Worm (Caenorhabditis elegans) whole organism, young adult: ENCODE measurements around the gene Y47D7A.15.

Experiments used
- B0019.2 ChIP-seq: fragments of 200-800 bp; sonication (Bioruptor generic); conservative IDR thresholded peaks from 2 replicates; pipeline ENCODE4 v1.3.6; 2022; ENCODE audit warnings: missing genetic modification reagents, missing genetic modification characterization, missing compliant biosample characterization
- B0336.3 ChIP-seq: fragments of 200-800 bp; sonication (Bioruptor generic); IDR thresholded peaks from 2 replicates; pipeline ENCODE4 v1.3.6; 2022; ENCODE audit warnings: missing genetic modification characterization, missing compliant biosample characterization
- C06A6.2 ChIP-seq: fragments of 200-800 bp; sonication (Bioruptor generic); conservative IDR thresholded peaks from 2 replicates; pipeline ENCODE4 v1.3.6; 2022; ENCODE audit warnings: missing genetic modification characterization, missing compliant biosample characterization
- F33H1.4 ChIP-seq: fragments of 200-800 bp; sonication (Bioruptor generic); IDR thresholded peaks from 2 replicates; pipeline ENCODE4 v1.3.6; 2022; ENCODE audit warnings: missing genetic modification reagents, missing genetic modification characterization, missing compliant biosample characterization
- F52B5.7 ChIP-seq: sonication (generic microtip); optimal IDR thresholded peaks from 2 replicates; lab custom pipeline; 2016; ENCODE audit warnings: mild to moderate bottlenecking, missing genetic modification characterization, missing compliant biosample characterization
- K12H6.12 ChIP-seq: fragments of 200-800 bp; sonication (Bioruptor generic); optimal IDR thresholded peaks from 2 replicates; lab custom pipeline; 2018; ENCODE audit warnings: mild to moderate bottlenecking, missing genetic modification characterization, missing compliant biosample characterization
- T07F8.4 ChIP-seq: sonication (generic microtip); optimal IDR thresholded peaks from 2 replicates; lab custom pipeline; 2016; ENCODE audit warnings: mild to moderate bottlenecking, missing genetic modification characterization, moderate library complexity, missing compliant biosample characterization
- ama-1 ChIP-seq, 3 experiments: fragments of 150-350 bp in 1 of 3; sonication (generic microtip) in 2 of 3; optimal IDR thresholded peaks; 2 replicates each; lab custom pipeline; 2014 to 2018; ENCODE audit warnings: missing biosample characterization in 2 of 3, missing genetic modification characterization in 2 of 3, missing genetic modification reagents in 2 of 3
- aptf-3 ChIP-seq: fragments of 200-800 bp; sonication (Bioruptor generic); IDR thresholded peaks from 2 replicates; pipeline ENCODE4 v1.3.6; 2022; ENCODE audit warnings: missing genetic modification characterization, missing compliant biosample characterization
- attf-3 ChIP-seq: fragments of 200-800 bp; sonication (Bioruptor generic); conservative IDR thresholded peaks from 2 replicates; pipeline ENCODE4 v1.3.6; 2022; ENCODE audit warnings: missing genetic modification reagents, missing genetic modification characterization, missing compliant biosample characterization
- ccch-3 ChIP-seq: fragments of 200-800 bp; sonication (Bioruptor generic); optimal IDR thresholded peaks from 2 replicates; lab custom pipeline; 2018; ENCODE audit warnings: mild to moderate bottlenecking, missing genetic modification characterization, missing compliant biosample characterization
- cebp-1 ChIP-seq, 2 experiments: fragments of 200-800 bp in 1 of 2; sonication (Bioruptor generic) in 1 of 2; sonication (generic microtip) in 1 of 2; IDR thresholded peaks in 1 of 2; optimal IDR thresholded peaks in 1 of 2; 2 replicates each; pipeline versions ENCODE4 v1.3.6 to Lab custom; 2017 to 2022; ENCODE audit warnings: missing compliant biosample characterization in 2 of 2, missing genetic modification characterization in 2 of 2, mild to moderate bottlenecking in 1 of 2, missing genetic modification reagents in 1 of 2, moderate library complexity in 1 of 2
- ceh-100 ChIP-seq: fragments of 200-800 bp; sonication (Bioruptor generic); IDR thresholded peaks from 2 replicates; pipeline ENCODE4 v1.3.6; 2022; ENCODE audit warnings: missing genetic modification reagents, missing genetic modification characterization, missing compliant biosample characterization
- ceh-27 ChIP-seq: fragments of 200-800 bp; sonication (Bioruptor generic); optimal IDR thresholded peaks from 2 replicates; lab custom pipeline; 2018; ENCODE audit warnings: mild to moderate bottlenecking, missing genetic modification characterization, moderate library complexity, missing compliant biosample characterization
- ceh-79 ChIP-seq: sonication (generic microtip); optimal IDR thresholded peaks from 2 replicates; lab custom pipeline; 2017; ENCODE audit warnings: mild to moderate bottlenecking, missing genetic modification characterization, missing compliant biosample characterization
- chd-7 ChIP-seq: sonication (generic microtip); optimal IDR thresholded peaks from 2 replicates; lab custom pipeline; 2016; ENCODE audit warnings: mild to moderate bottlenecking, missing genetic modification characterization, moderate library complexity, missing compliant biosample characterization
- die-1 ChIP-seq: sonication (generic microtip); optimal IDR thresholded peaks from 2 replicates; lab custom pipeline; 2016; ENCODE audit warnings: missing genotype, mild to moderate bottlenecking, missing genetic modification characterization, missing compliant biosample characterization
- egl-18 ChIP-seq: fragments of 200-800 bp; sonication (Bioruptor generic); IDR thresholded peaks from 2 replicates; pipeline ENCODE4 v1.3.6; 2022; ENCODE audit warnings: missing genetic modification reagents, missing genetic modification characterization, missing compliant biosample characterization
- egl-44 ChIP-seq: fragments of 200-800 bp; sonication (Bioruptor generic); IDR thresholded peaks from 2 replicates; pipeline ENCODE4 v1.3.6; 2022; ENCODE audit warnings: missing genetic modification reagents, missing genetic modification characterization, missing compliant biosample characterization
- ekl-4 ChIP-seq: fragments of 200-800 bp; sonication (Bioruptor generic); IDR thresholded peaks from 2 replicates; pipeline ENCODE4 v1.3.6; 2022; ENCODE audit warnings: missing genetic modification reagents, missing genetic modification characterization, missing compliant biosample characterization
- ets-4 ChIP-seq: fragments of 200-800 bp; sonication (Bioruptor generic); optimal IDR thresholded peaks from 2 replicates; lab custom pipeline; 2018; ENCODE audit warnings: mild to moderate bottlenecking, missing genetic modification characterization, missing compliant biosample characterization
- fkh-3 ChIP-seq: sonication (generic microtip); optimal IDR thresholded peaks from 2 replicates; lab custom pipeline; 2016; ENCODE audit warnings: mild to moderate bottlenecking, missing genetic modification characterization, missing compliant biosample characterization
- lag-1 ChIP-seq: fragments of 200-800 bp; sonication (Bioruptor generic); IDR thresholded peaks from 2 replicates; pipeline ENCODE4 v1.3.6; 2022; ENCODE audit warnings: missing genetic modification reagents, missing genetic modification characterization, missing compliant biosample characterization
- lin-26 ChIP-seq: fragments of 200-800 bp; sonication (Bioruptor generic); IDR thresholded peaks from 2 replicates; pipeline ENCODE4 v1.3.6; 2022; ENCODE audit warnings: missing genetic modification reagents, missing genetic modification characterization, missing compliant biosample characterization
- lin-35 ChIP-seq, 3 experiments: fragments of 150-350 bp in 2 of 3; sonication (generic microtip) in 1 of 3; optimal IDR thresholded peaks; 2 replicates each; lab custom pipeline; 2014 to 2018; ENCODE audit warnings: missing biosample characterization in 3 of 3, missing genetic modification characterization in 3 of 3, missing genetic modification reagents in 3 of 3
- lin-40 ChIP-seq: sonication (generic microtip); optimal IDR thresholded peaks from 2 replicates; lab custom pipeline; 2016; ENCODE audit warnings: missing genetic modification characterization, mild to moderate bottlenecking, missing compliant biosample characterization, missing genotype, missing genetic modification reagents
- lin-54 ChIP-seq: fragments of 200-800 bp; sonication (Bioruptor generic); optimal IDR thresholded peaks from 2 replicates; lab custom pipeline; 2018; ENCODE audit warnings: mild to moderate bottlenecking, missing genetic modification characterization, missing compliant biosample characterization
- lir-1 ChIP-seq: fragments of 200-800 bp; sonication (Bioruptor generic); conservative IDR thresholded peaks from 2 replicates; pipeline ENCODE4 v1.3.6; 2022; ENCODE audit warnings: missing genetic modification reagents, missing genetic modification characterization, missing compliant biosample characterization
- mcd-1 ChIP-seq: fragments of 200-800 bp; sonication (Bioruptor generic); IDR thresholded peaks from 2 replicates; pipeline ENCODE4 v1.3.6; 2022; ENCODE audit warnings: missing genetic modification reagents, missing genetic modification characterization, missing compliant biosample characterization
- mel-28 ChIP-seq: sonication (generic microtip); optimal IDR thresholded peaks from 2 replicates; lab custom pipeline; 2016; ENCODE audit warnings: borderline replicate concordance, mild to moderate bottlenecking, missing genetic modification characterization, missing compliant biosample characterization
- mes-4 ChIP-seq: sonication (generic microtip); optimal IDR thresholded peaks from 2 replicates; lab custom pipeline; 2016; ENCODE audit warnings: missing genotype, missing genetic modification characterization, missing compliant biosample characterization
- nfya-2 ChIP-seq: fragments of 200-800 bp; sonication (Bioruptor generic); IDR thresholded peaks from 2 replicates; pipeline ENCODE4 v1.3.6; 2022; ENCODE audit warnings: missing genetic modification reagents, missing genetic modification characterization, missing compliant biosample characterization
- nfyb-1 ChIP-seq: fragments of 200-800 bp; sonication (Bioruptor generic); IDR thresholded peaks from 2 replicates; pipeline ENCODE4 v1.3.6; 2022; ENCODE audit warnings: missing genetic modification reagents, missing genetic modification characterization, missing compliant biosample characterization
- nhr-27 ChIP-seq: fragments of 200-800 bp; sonication (Bioruptor generic); optimal IDR thresholded peaks from 2 replicates; lab custom pipeline; 2018; ENCODE audit warnings: mild to moderate bottlenecking, missing genetic modification characterization, moderate library complexity, missing compliant biosample characterization
- pha-4 ChIP-seq: fragments of 150-350 bp; sonication (generic microtip); optimal IDR thresholded peaks from 2 replicates; lab custom pipeline; 2014; ENCODE audit warnings: missing biosample characterization, missing genetic modification reagents, missing genetic modification characterization
- rpc-1 ChIP-seq, 2 experiments: fragments of 150-350 bp in 1 of 2; sonication (generic microtip) in 1 of 2; optimal IDR thresholded peaks; 2 replicates each; lab custom pipeline; 2014 to 2018; ENCODE audit warnings: missing biosample characterization in 1 of 2, missing genetic modification characterization in 1 of 2, missing genetic modification reagents in 1 of 2, missing genotype in 1 of 2
- sdz-38 ChIP-seq: sonication (generic microtip); optimal IDR thresholded peaks from 2 replicates; lab custom pipeline; 2016; ENCODE audit warnings: missing genotype, missing genetic modification characterization, missing compliant biosample characterization
- sea-2 ChIP-seq: fragments of 200-800 bp; sonication (Bioruptor generic); IDR thresholded peaks from 2 replicates; pipeline ENCODE4 v1.3.6; 2022; ENCODE audit warnings: missing genetic modification characterization, missing compliant biosample characterization
- snpc-1.1 ChIP-seq: sonication (generic microtip); optimal IDR thresholded peaks from 2 replicates; lab custom pipeline; 2017; ENCODE audit warnings: missing genetic modification characterization, mild to moderate bottlenecking, missing compliant biosample characterization, antibody characterized with exemption, moderate library complexity, missing genotype, missing genetic modification reagents; ENCODE audit not compliant: insufficient read depth
- snpc-3.4 ChIP-seq: sonication (generic microtip); optimal IDR thresholded peaks from 2 replicates; lab custom pipeline; 2017; ENCODE audit warnings: missing genetic modification characterization, mild to moderate bottlenecking, missing compliant biosample characterization, antibody characterized with exemption, moderate library complexity, missing genotype, missing genetic modification reagents
- snpc-4 ChIP-seq, 5 experiments: fragments of 150-350 bp in 1 of 5; sonication (generic microtip) in 4 of 5; optimal IDR thresholded peaks; 2 replicates each; lab custom pipeline; 2014 to 2018; ENCODE audit warnings: missing genetic modification characterization in 5 of 5, missing biosample characterization in 3 of 5, antibody characterized with exemption in 2 of 5, mild to moderate bottlenecking in 2 of 5, missing compliant biosample characterization in 2 of 5, missing genotype in 2 of 5, moderate library complexity in 2 of 5, missing genetic modification reagents in 1 of 5
- tbx-9 ChIP-seq: sonication (generic microtip); optimal IDR thresholded peaks from 2 replicates; lab custom pipeline; 2016; ENCODE audit warnings: borderline replicate concordance, missing genetic modification characterization, inconsistent platforms, missing compliant biosample characterization
- tlf-1 ChIP-seq: fragments of 200-800 bp; sonication (Bioruptor generic); optimal IDR thresholded peaks from 2 replicates; lab custom pipeline; 2018; ENCODE audit warnings: mild to moderate bottlenecking, missing genetic modification characterization, missing compliant biosample characterization
- zfh-2 ChIP-seq: fragments of 200-800 bp; sonication (Bioruptor generic); conservative IDR thresholded peaks from 2 replicates; pipeline ENCODE4 v1.3.6; 2022; ENCODE audit warnings: missing genetic modification reagents, missing genetic modification characterization, missing compliant biosample characterization
- ztf-22 ChIP-seq: fragments of 200-800 bp; sonication (Bioruptor generic); optimal IDR thresholded peaks from 2 replicates; lab custom pipeline; 2018; ENCODE audit warnings: mild to moderate bottlenecking, missing genetic modification characterization, moderate library complexity, missing compliant biosample characterization
- ztf-25 ChIP-seq: fragments of 200-800 bp; sonication (Bioruptor generic); IDR thresholded peaks from 2 replicates; pipeline ENCODE4 v1.3.6; 2022; ENCODE audit warnings: missing genetic modification reagents, missing genetic modification characterization, missing compliant biosample characterization
- ztf-3 ChIP-seq: fragments of 200-800 bp; sonication (Bioruptor generic); optimal IDR thresholded peaks from 2 replicates; lab custom pipeline; 2018; ENCODE audit warnings: mild to moderate bottlenecking, missing genetic modification characterization, missing compliant biosample characterization

Gene Y47D7A.15

DNA sequence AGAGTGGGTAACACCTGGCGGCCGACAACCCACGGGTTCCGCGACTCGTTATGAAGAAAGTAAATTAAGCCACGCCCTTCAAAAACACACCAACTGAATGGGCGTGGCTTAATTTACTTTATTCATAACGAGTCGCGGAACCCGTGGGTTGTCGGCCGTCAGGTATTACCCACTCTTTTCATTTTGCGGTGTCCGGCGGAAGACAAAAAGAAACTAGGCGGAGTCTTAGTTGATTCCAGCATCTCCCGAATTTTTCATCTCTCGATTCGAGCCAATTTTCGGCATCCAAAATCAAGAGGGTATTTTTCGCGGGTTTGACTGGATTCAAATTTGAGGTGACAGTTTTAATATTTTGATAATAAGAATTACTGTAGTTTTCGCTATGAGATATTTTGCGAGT, 14.7 kb upstream of the Y47D7A.15 start:
- TF ChIP-seq lin-54 (GFP tag; lab: Kevin White, UChicago) (peak; percentile 50), snpc-3.4 (tag; lab: Kevin White, UChicago) (peak; percentile 74), F33H1.4 (peak; percentile 41; the same call in 1 of the 2 replicates), sdz-38 (no peak), attf-3 (no peak), mcd-1 (GFP tag; lab: Robert Waterston, UW) (peak; percentile 54; the same call in 1 of the 2 replicates), zfh-2 (GFP tag; lab: Robert Waterston, UW) (no peak), pha-4 (no peak), tlf-1 (GFP tag; lab: Kevin White, UChicago) (no peak), cebp-1 (GFP tag; IDR thresholded peaks at IDR 0.05; lab: Robert Waterston, UW) (no peak), cebp-1 (tag; optimal IDR thresholded peaks at IDR 0.05; lab: Kevin White, UChicago) (no peak), egl-18 (GFP tag; lab: Robert Waterston, UW) (no peak), lin-40 (tag; lab: Kevin White, UChicago) (no peak), egl-44 (no peak), mel-28 (tag; lab: Kevin White, UChicago) (no peak), snpc-4 (GFP tag; optimal IDR thresholded peaks at IDR 0.05; lab: Kevin White, UChicago) (peak; percentile 91), snpc-4 (tag; optimal IDR thresholded peaks at IDR 0.05; lab: Kevin White, UChicago) (peak; percentile 35 to 96 (median 93)), B0336.3 (no peak), T07F8.4 (no peak), ceh-79 (tag; lab: Kevin White, UChicago) (no peak), ceh-100 (GFP tag; lab: Robert Waterston, UW) (peak; percentile 61; the same call in 1 of the 2 replicates), ztf-22 (no peak), nfya-2 (GFP tag; lab: Robert Waterston, UW) (no peak), ztf-3 (GFP tag; lab: Kevin White, UChicago) (no peak), die-1 (no peak), ets-4 (no peak), fkh-3 (tag; lab: Kevin White, UChicago) (no peak), sea-2 (GFP tag; lab: Robert Waterston, UW) (no peak), ceh-27 (GFP tag; lab: Kevin White, UChicago) (no peak), ccch-3 (GFP tag; lab: Kevin White, UChicago) (no peak), mes-4 (tag; lab: Kevin White, UChicago) (no peak), F52B5.7 (tag; lab: Kevin White, UChicago) (no peak), lin-26 (no peak), lin-35 (GFP tag; optimal IDR thresholded peaks at IDR 0.05; lab: Kevin White, UChicago) (no peak), K12H6.12 (tag; lab: Kevin White, UChicago) (no peak), aptf-3 (GFP tag; lab: Robert Waterston, UW) (no peak), snpc-1.1 (tag; lab: Kevin White, UChicago) (peak; percentile 89), lir-1 (GFP tag; lab: Robert Waterston, UW) (no peak), C06A6.2 (GFP tag; lab: Robert Waterston, UW) (no peak), B0019.2 (GFP tag; lab: Robert Waterston, UW) (no peak), ztf-25 (GFP tag; lab: Robert Waterston, UW) (no peak), rpc-1 (optimal IDR thresholded peaks at IDR 0.05; lab: Kevin White, UChicago) (no peak), rpc-1 (tag; optimal IDR thresholded peaks at IDR 0.05; lab: Kevin White, UChicago) (no peak), tbx-9 (tag; lab: Kevin White, UChicago) (no peak), lag-1 (GFP tag; lab: Robert Waterston, UW) (no peak), ekl-4 (GFP tag; lab: Robert Waterston, UW) (no peak), nhr-27 (tag; lab: Kevin White, UChicago) (no peak), ama-1 (optimal IDR thresholded peaks at IDR 0.05; lab: Kevin White, UChicago) (no peak), ama-1 (GFP tag; optimal IDR thresholded peaks at IDR 0.05; lab: Kevin White, UChicago) (no peak), chd-7 (tag; lab: Kevin White, UChicago) (no peak), nfyb-1 (GFP tag; lab: Robert Waterston, UW) (no peak)
